Worm (Caenorhabditis elegans) whole organism, L1 larva: Measurements from ENCODE around the gene ire-1.

Experiments used
- C04F5.9 ChIP-seq: sonication (generic microtip); optimal IDR thresholded peaks from 2 replicates; lab custom pipeline; 2016; ENCODE audit warnings: missing genetic modification characterization, missing compliant biosample characterization
- C16A3.4 ChIP-seq: fragments of 150-350 bp; optimal IDR thresholded peaks from 2 replicates; lab custom pipeline; 2014; ENCODE audit warnings: missing biosample characterization, missing genetic modification characterization
- C34B4.2 ChIP-seq: sonication (generic microtip); optimal IDR thresholded peaks from 2 replicates; lab custom pipeline; 2017; ENCODE audit warnings: mild to moderate bottlenecking, missing genetic modification characterization, missing compliant biosample characterization
- alr-1 ChIP-seq: fragments of 200-800 bp; sonication (Bioruptor generic); optimal IDR thresholded peaks from 2 replicates; lab custom pipeline; 2018; ENCODE audit warnings: borderline replicate concordance, mild to moderate bottlenecking, missing genetic modification characterization, missing compliant biosample characterization
- aly-2 ChIP-seq: fragments of 150-350 bp; optimal IDR thresholded peaks from 2 replicates; lab custom pipeline; 2014; ENCODE audit warnings: missing biosample characterization, missing genetic modification characterization
- blmp-1 ChIP-seq: fragments of 150-350 bp; optimal IDR thresholded peaks from 2 replicates; lab custom pipeline; 2014; ENCODE audit warnings: missing biosample characterization, missing genetic modification characterization
- ceh-82 ChIP-seq, 3 experiments: fragments of 150-350 bp in 1 of 3; sonication (generic microtip) in 2 of 3; optimal IDR thresholded peaks; 2 replicates each; lab custom pipeline; 2014 to 2017; ENCODE audit warnings: missing biosample characterization in 3 of 3, missing genetic modification characterization in 3 of 3
- ceh-90 ChIP-seq: sonication (generic microtip); optimal IDR thresholded peaks from 2 replicates; lab custom pipeline; 2016; ENCODE audit warnings: missing genetic modification characterization, missing compliant biosample characterization
- ces-1 ChIP-seq: fragments of 150-350 bp; optimal IDR thresholded peaks from 2 replicates; lab custom pipeline; 2014; ENCODE audit warnings: missing biosample characterization, missing genetic modification reagents, missing genetic modification characterization
- dpl-1 ChIP-seq, 3 experiments: fragments of 150-350 bp in 2 of 3; sonication (generic microtip) in 1 of 3; optimal IDR thresholded peaks; 2 replicates each; lab custom pipeline; 2014 to 2017; ENCODE audit warnings: missing biosample characterization in 3 of 3, missing genetic modification characterization in 3 of 3, missing genetic modification reagents in 3 of 3
- dsc-1 ChIP-seq: sonication (generic microtip); optimal IDR thresholded peaks from 2 replicates; lab custom pipeline; 2016; ENCODE audit warnings: mild to moderate bottlenecking, missing genetic modification characterization, missing compliant biosample characterization
- efl-1 ChIP-seq, 4 experiments: fragments of 150-350 bp; optimal IDR thresholded peaks in 3 of 4; peaks in 1 of 4; 1 replicate in 1 of 4; 2 replicates in 3 of 4; lab custom pipeline; 2014; ENCODE audit warnings: missing biosample characterization in 2 of 4, missing genetic modification characterization in 2 of 4, missing genetic modification reagents in 2 of 4
- efl-3 ChIP-seq: fragments of 200-800 bp; sonication (Bioruptor generic); optimal IDR thresholded peaks from 2 replicates; lab custom pipeline; 2018; ENCODE audit warnings: mild to moderate bottlenecking, missing genetic modification characterization, missing compliant biosample characterization
- egl-27 ChIP-seq, 2 experiments: fragments of 150-350 bp in 1 of 2; sonication (generic microtip); optimal IDR thresholded peaks; 3 replicates each; lab custom pipeline; 2017 to 2018; ENCODE audit warnings: missing biosample characterization in 2 of 2, missing genetic modification characterization in 2 of 2, missing genetic modification reagents in 2 of 2
- elt-3 ChIP-seq, 6 experiments: fragments of 150-350 bp in 1 of 6; sonication (generic microtip); optimal IDR thresholded peaks; 2 replicates each; lab custom pipeline; 2017 to 2018; ENCODE audit warnings: missing biosample characterization in 6 of 6, missing genetic modification characterization in 6 of 6, inconsistent platforms in 1 of 6
- ets-5 ChIP-seq: fragments of 200-800 bp; sonication (Bioruptor generic); IDR thresholded peaks from 2 replicates; pipeline ENCODE4 v1.3.6; 2022; ENCODE audit warnings: missing genetic modification characterization, missing compliant biosample characterization
- fkh-10 ChIP-seq: sonication (generic microtip); optimal IDR thresholded peaks from 2 replicates; lab custom pipeline; 2017; ENCODE audit warnings: missing biosample characterization, missing genetic modification reagents, missing genetic modification characterization
- fkh-8 ChIP-seq: sonication (generic microtip); optimal IDR thresholded peaks from 2 replicates; lab custom pipeline; 2016; ENCODE audit warnings: mild to moderate bottlenecking, missing genetic modification characterization, missing compliant biosample characterization
- fos-1 ChIP-seq: fragments of 150-350 bp; optimal IDR thresholded peaks from 2 replicates; lab custom pipeline; 2014; ENCODE audit warnings: missing biosample characterization, missing genetic modification characterization
- hlh-17 ChIP-seq: fragments of 200-800 bp; sonication (Bioruptor generic); optimal IDR thresholded peaks from 2 replicates; lab custom pipeline; 2018; ENCODE audit warnings: missing genetic modification characterization, mild to moderate bottlenecking, missing compliant biosample characterization, moderate library complexity, borderline replicate concordance
- hlh-4 ChIP-seq: sonication (generic microtip); optimal IDR thresholded peaks from 2 replicates; lab custom pipeline; 2016; ENCODE audit warnings: mild to moderate bottlenecking, missing genetic modification characterization, missing compliant biosample characterization
- isw-1 ChIP-seq: fragments of 200-800 bp; sonication (Bioruptor generic); IDR thresholded peaks from 2 replicates; pipeline ENCODE4 v1.3.6; 2022; ENCODE audit warnings: missing genetic modification characterization, missing compliant biosample characterization
- lin-14 ChIP-seq: fragments of 200-800 bp; sonication (Bioruptor generic); optimal IDR thresholded peaks from 2 replicates; lab custom pipeline; 2018; ENCODE audit warnings: mild to moderate bottlenecking, missing genetic modification characterization, moderate library complexity, missing compliant biosample characterization
- lin-15B ChIP-seq: fragments of 150-350 bp; sonication (generic microtip); optimal IDR thresholded peaks from 3 replicates; lab custom pipeline; 2014; ENCODE audit warnings: missing biosample characterization, missing genetic modification characterization
- lsy-2 ChIP-seq, 2 experiments: fragments of 150-350 bp; optimal IDR thresholded peaks; 2 replicates each; lab custom pipeline; 2014; ENCODE audit warnings: missing biosample characterization in 2 of 2, missing genetic modification characterization in 2 of 2
- mab-9 ChIP-seq: fragments of 200-800 bp; sonication (Bioruptor generic); IDR thresholded peaks from 2 replicates; pipeline ENCODE4 v1.3.6; 2022; ENCODE audit warnings: missing genetic modification reagents, missing genetic modification characterization, missing compliant biosample characterization
- mef-2 ChIP-seq: fragments of 150-350 bp; optimal IDR thresholded peaks from 2 replicates; lab custom pipeline; 2014; ENCODE audit warnings: missing biosample characterization, missing genetic modification characterization
- nhr-11 ChIP-seq: fragments of 150-350 bp; optimal IDR thresholded peaks from 2 replicates; lab custom pipeline; 2014; ENCODE audit warnings: missing biosample characterization, missing genetic modification characterization
- nhr-71 ChIP-seq: sonication (generic microtip); optimal IDR thresholded peaks from 2 replicates; lab custom pipeline; 2016; ENCODE audit warnings: mild to moderate bottlenecking, missing genetic modification characterization, moderate library complexity, missing compliant biosample characterization
- nhr-76 ChIP-seq: sonication (generic microtip); optimal IDR thresholded peaks from 2 replicates; lab custom pipeline; 2017; ENCODE audit warnings: missing biosample characterization, missing genetic modification characterization
- nhr-90 ChIP-seq: sonication (generic microtip); optimal IDR thresholded peaks from 2 replicates; lab custom pipeline; 2016; ENCODE audit warnings: mild to moderate bottlenecking, missing genetic modification characterization, missing compliant biosample characterization; ENCODE audit not compliant: poor library complexity
- pqm-1 ChIP-seq: sonication (generic microtip); optimal IDR thresholded peaks from 3 replicates; lab custom pipeline; 2017; ENCODE audit warnings: missing biosample characterization, missing genetic modification characterization
- skn-1 ChIP-seq: fragments of 150-350 bp; optimal IDR thresholded peaks from 2 replicates; lab custom pipeline; 2014; ENCODE audit warnings: missing biosample characterization, missing genetic modification characterization
- snpc-4 ChIP-seq: fragments of 150-350 bp; optimal IDR thresholded peaks from 2 replicates; lab custom pipeline; 2014; ENCODE audit warnings: missing biosample characterization, missing genetic modification characterization
- sptf-1 ChIP-seq: fragments of 150-350 bp; optimal IDR thresholded peaks from 2 replicates; lab custom pipeline; 2014; ENCODE audit warnings: missing biosample characterization, missing genetic modification characterization
- tbx-2 ChIP-seq: sonication (generic microtip); optimal IDR thresholded peaks from 2 replicates; lab custom pipeline; 2016; ENCODE audit warnings: missing genetic modification characterization, missing compliant biosample characterization
- tlp-1 ChIP-seq: fragments of 150-350 bp; optimal IDR thresholded peaks from 2 replicates; lab custom pipeline; 2014; ENCODE audit warnings: missing biosample characterization, missing genetic modification characterization
- unc-62 ChIP-seq: fragments of 150-350 bp; optimal IDR thresholded peaks from 2 replicates; lab custom pipeline; 2014; ENCODE audit warnings: missing biosample characterization, missing genetic modification reagents, missing genetic modification characterization
- unc-98 ChIP-seq: fragments of 200-800 bp; sonication (Bioruptor generic); IDR thresholded peaks from 2 replicates; pipeline ENCODE4 v1.3.6; 2022; ENCODE audit warnings: missing genetic modification characterization, missing compliant biosample characterization
- zag-1 ChIP-seq: fragments of 150-350 bp; optimal IDR thresholded peaks from 2 replicates; lab custom pipeline; 2014; ENCODE audit warnings: missing biosample characterization, missing genetic modification characterization
- ztf-4 ChIP-seq: fragments of 150-350 bp; optimal IDR thresholded peaks from 2 replicates; lab custom pipeline; 2014; ENCODE audit warnings: missing biosample characterization, missing genetic modification characterization

Gene ire-1

DNA sequence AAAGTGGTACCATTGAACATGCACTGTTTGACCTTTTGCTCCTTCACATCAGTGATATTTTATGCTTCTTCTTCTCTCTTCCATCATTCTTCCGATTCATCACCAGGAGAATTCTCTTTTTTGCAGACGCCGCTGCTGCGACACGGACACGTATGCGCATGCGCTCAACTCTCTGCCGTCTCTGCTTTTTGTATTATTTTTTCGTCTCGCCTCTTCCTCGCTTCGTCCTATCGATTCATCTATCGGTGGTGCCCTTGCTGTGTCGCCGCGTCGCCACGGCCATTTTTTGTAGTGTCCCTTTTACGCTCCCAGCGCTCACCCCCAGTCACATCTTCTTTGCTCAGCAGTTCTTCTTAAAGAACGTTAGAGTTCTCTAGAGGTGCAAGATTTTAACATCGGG lies 1.4 kb upstream of the ire-1 start (continued):
- TF ChIP-seq isw-1 (GFP tag; lab: Robert Waterston, UW) = no peak
- TF ChIP-seq ceh-90 (tag; lab: Kevin White, UChicago) = no peak
- TF ChIP-seq ets-5 (GFP tag; lab: Robert Waterston, UW) = no peak
- no peak for TF ChIP-seq C16A3.4
- TF ChIP-seq elt-3 (tag; optimal IDR thresholded peaks at IDR 0.05; lab: Kevin White, UChicago) = no peak
- peak; percentile 61 for TF ChIP-seq fkh-8 (tag; lab: Kevin White, UChicago)
- no peak for TF ChIP-seq aly-2 (tag; lab: Kevin White, UChicago)
- no peak for TF ChIP-seq C34B4.2
- TF ChIP-seq unc-98 (GFP tag; lab: Robert Waterston, UW) = no peak
- TF ChIP-seq egl-27 (tag; optimal IDR thresholded peaks at IDR 0.05; lab: Kevin White, UChicago) = peak in 1 of 2 experiments; percentile 14
- no peak for TF ChIP-seq nhr-11 (tag; lab: Kevin White, UChicago)
- peak; percentile 38 for TF ChIP-seq dsc-1
- TF ChIP-seq mab-9 = no peak
- TF ChIP-seq nhr-76 (tag; lab: Kevin White, UChicago) = no peak
- no peak for TF ChIP-seq alr-1 (tag; lab: Kevin White, UChicago)
- peak; percentile 64 for TF ChIP-seq nhr-71 (tag; lab: Kevin White, UChicago)
- no peak for TF ChIP-seq C04F5.9 (tag; lab: Kevin White, UChicago)
- TF ChIP-seq ceh-82 (tag; optimal IDR thresholded peaks at IDR 0.05; lab: Kevin White, UChicago) = peak; percentile 29 to 77 (median 63)
- peak; percentile 7 for TF ChIP-seq fkh-10 (GFP tag; lab: Kevin White, UChicago)
- TF ChIP-seq sptf-1 (tag; lab: Kevin White, UChicago) = no peak
- TF ChIP-seq snpc-4 = no peak
- TF ChIP-seq ztf-4 (tag; lab: Kevin White, UChicago) = no peak
- peak; percentile 34 for TF ChIP-seq skn-1 (tag; lab: Kevin White, UChicago)
- TF ChIP-seq mef-2 (tag; lab: Kevin White, UChicago) = no peak
- no peak for TF ChIP-seq tbx-2 (tag; lab: Kevin White, UChicago)
- no peak for TF ChIP-seq efl-3
- TF ChIP-seq hlh-17 = no peak
- peak; percentile 45 to 85 for TF ChIP-seq lsy-2 (tag; optimal IDR thresholded peaks at IDR 0.05; lab: Kevin White, UChicago)
- no peak for TF ChIP-seq lin-15B
- TF ChIP-seq tlp-1 (tag; lab: Kevin White, UChicago) = no peak
- TF ChIP-seq lin-14 (GFP tag; lab: Kevin White, UChicago) = peak; percentile 84
- no peak for TF ChIP-seq zag-1
- no peak for TF ChIP-seq pqm-1 (tag; lab: Kevin White, UChicago)
- no peak for TF ChIP-seq hlh-4 (tag; lab: Kevin White, UChicago)
- no peak for TF ChIP-seq ces-1 (GFP tag; lab: Kevin White, UChicago)
- no peak for TF ChIP-seq unc-62 (GFP tag; lab: Kevin White, UChicago)
- TF ChIP-seq fos-1 (tag; lab: Kevin White, UChicago) = peak; percentile 31

DNA sequence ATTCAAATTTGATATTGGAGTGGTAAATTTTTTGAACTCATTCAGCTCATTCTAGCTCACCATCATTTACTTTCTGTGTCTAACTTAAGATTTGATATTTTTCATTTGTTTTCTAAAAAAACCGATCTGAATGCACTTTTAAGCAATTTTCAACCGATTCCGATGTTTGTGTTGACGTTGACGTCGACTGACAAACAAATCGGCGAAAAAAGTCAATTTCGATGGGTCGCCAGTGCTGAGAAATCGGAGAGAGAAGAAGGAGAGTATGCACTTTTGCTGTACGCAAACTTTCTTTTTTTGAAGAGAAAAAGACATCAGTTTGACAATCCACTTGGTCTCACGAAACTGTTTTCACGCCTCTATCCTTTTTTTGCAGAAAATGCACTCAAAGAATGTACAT lies 729 bp upstream of the ire-1 start:
- TF ChIP-seq nhr-90 (tag; lab: Kevin White, UChicago) = no peak
- no peak for TF ChIP-seq dpl-1 (GFP tag; optimal IDR thresholded peaks at IDR 0.05; lab: Kevin White, UChicago)
- peak; percentile 8 for TF ChIP-seq lin-14 (GFP tag; lab: Kevin White, UChicago)
- TF ChIP-seq blmp-1 (tag; lab: Kevin White, UChicago) = peak; percentile 73
- TF ChIP-seq ets-5 (GFP tag; lab: Robert Waterston, UW) = no peak
- no peak for TF ChIP-seq efl-1 (optimal IDR thresholded peaks at IDR 0.05; lab: Kevin White, UChicago)
- TF ChIP-seq efl-1 (GFP tag; optimal IDR thresholded peaks at IDR 0.05 in 1 of 2; lab: Kevin White, UChicago) = peak in 1 of 2 experiments; percentile 86
